Worm (Caenorhabditis elegans) whole organism, mixed stage, embryonic: ENCODE data around the gene hrg-6.
A peak's percentile ranks its signal among the peaks of the same experiment; 100 is the strongest.

ENCODE experiments used
- M03D4.4 ChIP-seq: sonication (generic microtip); optimal IDR thresholded peaks from 2 replicates; lab custom pipeline; 2017; ENCODE audit warnings: mild to moderate bottlenecking, missing genetic modification characterization, missing compliant biosample characterization
- bed-3 ChIP-seq: fragments of 200-800 bp; sonication (Bioruptor generic); optimal IDR thresholded peaks from 3 replicates; lab custom pipeline; 2018; ENCODE audit warnings: mild to moderate bottlenecking, missing genetic modification characterization, moderate library complexity, missing compliant biosample characterization
- blmp-1 ChIP-seq: fragments of 150-350 bp; optimal IDR thresholded peaks from 2 replicates; lab custom pipeline; 2014; ENCODE audit warnings: missing biosample characterization, missing genetic modification characterization
- ceh-39 ChIP-seq: fragments of 150-350 bp; optimal IDR thresholded peaks from 2 replicates; lab custom pipeline; 2014; ENCODE audit warnings: missing biosample characterization, missing genetic modification characterization
- ceh-43 ChIP-seq: fragments of 200-800 bp; sonication (Bioruptor generic); optimal IDR thresholded peaks from 2 replicates; lab custom pipeline; 2018; ENCODE audit warnings: mild to moderate bottlenecking, missing genetic modification characterization, moderate library complexity, missing compliant biosample characterization
- ceh-83 ChIP-seq: fragments of 200-800 bp; sonication (Bioruptor generic); optimal IDR thresholded peaks from 2 replicates; lab custom pipeline; 2018; ENCODE audit warnings: mild to moderate bottlenecking, missing genetic modification characterization, missing compliant biosample characterization
- ces-1 ChIP-seq: fragments of 150-350 bp; optimal IDR thresholded peaks from 2 replicates; lab custom pipeline; 2014; ENCODE audit warnings: missing biosample characterization, missing genetic modification reagents, missing genetic modification characterization
- cnd-1 ChIP-seq: fragments of 200-800 bp; sonication (Bioruptor generic); optimal IDR thresholded peaks from 2 replicates; lab custom pipeline; 2018; ENCODE audit warnings: mild to moderate bottlenecking, missing genetic modification characterization, missing compliant biosample characterization
- drap-1 ChIP-seq: fragments of 200-800 bp; sonication (Bioruptor generic); optimal IDR thresholded peaks from 3 replicates; lab custom pipeline; 2018; ENCODE audit warnings: mild to moderate bottlenecking, missing genetic modification characterization, missing compliant biosample characterization
- elt-1 ChIP-seq: sonication (generic microtip); optimal IDR thresholded peaks from 2 replicates; lab custom pipeline; 2017; ENCODE audit warnings: missing genetic modification characterization, mild to moderate bottlenecking, missing compliant biosample characterization, antibody characterized with exemption, moderate library complexity, borderline replicate concordance; ENCODE audit not compliant: insufficient read depth
- elt-3 ChIP-seq: fragments of 150-350 bp; optimal IDR thresholded peaks from 2 replicates; lab custom pipeline; 2014; ENCODE audit warnings: missing biosample characterization, missing genetic modification characterization
- flh-1 ChIP-seq: fragments of 200-800 bp; sonication (Bioruptor generic); optimal IDR thresholded peaks from 2 replicates; lab custom pipeline; 2018; ENCODE audit warnings: mild to moderate bottlenecking, missing genetic modification characterization, moderate library complexity, missing compliant biosample characterization
- ham-2 ChIP-seq: fragments of 200-800 bp; sonication (Bioruptor generic); optimal IDR thresholded peaks from 2 replicates; lab custom pipeline; 2018; ENCODE audit warnings: mild to moderate bottlenecking, missing genetic modification characterization, missing compliant biosample characterization
- hlh-1 ChIP-seq: fragments of 150-350 bp; optimal IDR thresholded peaks from 2 replicates; lab custom pipeline; 2014; ENCODE audit warnings: missing biosample characterization, missing genetic modification reagents, missing genetic modification characterization
- lin-13 ChIP-seq: fragments of 150-350 bp; optimal IDR thresholded peaks from 2 replicates; lab custom pipeline; 2014; ENCODE audit warnings: missing biosample characterization, missing genetic modification characterization
- lin-32 ChIP-seq: fragments of 200-800 bp; sonication (Bioruptor generic); optimal IDR thresholded peaks from 2 replicates; lab custom pipeline; 2018; ENCODE audit warnings: mild to moderate bottlenecking, missing genetic modification characterization, missing compliant biosample characterization
- lsy-2 ChIP-seq: fragments of 150-350 bp; optimal IDR thresholded peaks from 2 replicates; lab custom pipeline; 2014; ENCODE audit warnings: missing biosample characterization, missing genetic modification characterization
- mab-5 ChIP-seq: fragments of 150-350 bp; optimal IDR thresholded peaks from 2 replicates; lab custom pipeline; 2014; ENCODE audit warnings: missing biosample characterization, missing genetic modification characterization
- mep-1 ChIP-seq: fragments of 150-350 bp; optimal IDR thresholded peaks from 2 replicates; lab custom pipeline; 2017; ENCODE audit warnings: missing biosample characterization, missing genetic modification reagents, missing genetic modification characterization, inconsistent platforms
- mls-2 ChIP-seq: sonication (generic microtip); optimal IDR thresholded peaks from 2 replicates; lab custom pipeline; 2016; ENCODE audit warnings: mild to moderate bottlenecking, missing genetic modification characterization, moderate library complexity, missing compliant biosample characterization
- nhr-12 ChIP-seq: fragments of 150-350 bp; optimal IDR thresholded peaks from 2 replicates; lab custom pipeline; 2014; ENCODE audit warnings: missing biosample characterization, missing genetic modification characterization
- nhr-2 ChIP-seq: fragments of 150-350 bp; optimal IDR thresholded peaks from 2 replicates; lab custom pipeline; 2014; ENCODE audit warnings: missing biosample characterization, missing genetic modification characterization
- nhr-237 ChIP-seq: fragments of 150-350 bp; optimal IDR thresholded peaks from 2 replicates; lab custom pipeline; 2014; ENCODE audit warnings: missing biosample characterization, missing genetic modification characterization
- nhr-28 ChIP-seq: fragments of 150-350 bp; optimal IDR thresholded peaks from 2 replicates; lab custom pipeline; 2014; ENCODE audit warnings: missing biosample characterization, missing genetic modification characterization
- nhr-76 ChIP-seq: sonication (generic microtip); optimal IDR thresholded peaks from 2 replicates; lab custom pipeline; 2017; ENCODE audit warnings: missing biosample characterization, missing genetic modification characterization
- pha-4 ChIP-seq: fragments of 150-350 bp; optimal IDR thresholded peaks from 2 replicates; lab custom pipeline; 2018; ENCODE audit warnings: missing biosample characterization, missing genetic modification reagents, missing genetic modification characterization
- sem-2 ChIP-seq: fragments of 200-800 bp; sonication (Bioruptor generic); optimal IDR thresholded peaks from 2 replicates; lab custom pipeline; 2018; ENCODE audit warnings: mild to moderate bottlenecking, missing genetic modification characterization, missing compliant biosample characterization
- snpc-4 ChIP-seq: fragments of 150-350 bp; optimal IDR thresholded peaks from 2 replicates; lab custom pipeline; 2014; ENCODE audit warnings: missing biosample characterization, missing genetic modification characterization
- sptf-1 ChIP-seq: sonication (generic microtip); optimal IDR thresholded peaks from 2 replicates; lab custom pipeline; 2017; ENCODE audit warnings: mild to moderate bottlenecking, missing genetic modification characterization, moderate library complexity, missing compliant biosample characterization
- tbx-8 ChIP-seq: fragments of 200-800 bp; sonication (Bioruptor generic); optimal IDR thresholded peaks from 2 replicates; lab custom pipeline; 2018; ENCODE audit warnings: mild to moderate bottlenecking, missing genetic modification characterization, moderate library complexity, missing compliant biosample characterization
- unc-120 ChIP-seq: sonication (generic microtip); optimal IDR thresholded peaks from 2 replicates; lab custom pipeline; 2017; ENCODE audit warnings: missing genetic modification characterization, missing compliant biosample characterization; ENCODE audit not compliant: poor library complexity, severe bottlenecking
- unc-39 ChIP-seq: fragments of 150-350 bp; optimal IDR thresholded peaks from 2 replicates; lab custom pipeline; 2014; ENCODE audit warnings: missing biosample characterization, missing genetic modification characterization
- unc-62 ChIP-seq: fragments of 150-350 bp; optimal IDR thresholded peaks from 2 replicates; lab custom pipeline; 2014; ENCODE audit warnings: missing biosample characterization, missing genetic modification reagents, missing genetic modification characterization
- zip-8 ChIP-seq: fragments of 150-350 bp; optimal IDR thresholded peaks from 2 replicates; lab custom pipeline; 2014; ENCODE audit warnings: missing biosample characterization, missing genetic modification characterization
- ztf-11 ChIP-seq: fragments of 150-350 bp; optimal IDR thresholded peaks from 2 replicates; lab custom pipeline; 2014; ENCODE audit warnings: missing biosample characterization, missing genetic modification characterization

Gene hrg-6

ce11 chrIV:11025941-11026340 is 6.4 kb upstream of the hrg-6 start:
- TF ChIP-seq nhr-28, result peak; percentile 84
- peak; percentile 87 for TF ChIP-seq nhr-2
- no peak for TF ChIP-seq snpc-4 (tag; lab: Kevin White, UChicago)
- TF ChIP-seq flh-1 (GFP tag; lab: Kevin White, UChicago), result peak; percentile 95
- TF ChIP-seq cnd-1, result peak; percentile 99
- TF ChIP-seq ces-1 (GFP tag; lab: Kevin White, UChicago), result peak; percentile 58
- TF ChIP-seq ham-2 (GFP tag; lab: Kevin White, UChicago), result peak; percentile 95
- peak; percentile 93 for TF ChIP-seq ztf-11
- peak; percentile 76 for TF ChIP-seq nhr-76 (tag; lab: Kevin White, UChicago)
- peak; percentile 99 for TF ChIP-seq M03D4.4 (tag; lab: Kevin White, UChicago)
- peak; percentile 98 for TF ChIP-seq tbx-8 (GFP tag; lab: Kevin White, UChicago)
- peak; percentile 99 for TF ChIP-seq sptf-1 (tag; lab: Kevin White, UChicago)
- TF ChIP-seq elt-3 (tag; lab: Kevin White, UChicago), result peak; percentile 5
- peak; percentile 89 for TF ChIP-seq ceh-39 (tag; lab: Kevin White, UChicago)
- peak; percentile 100 for TF ChIP-seq mls-2
- peak; percentile 91 for TF ChIP-seq lin-13 (tag; lab: Kevin White, UChicago)
- TF ChIP-seq bed-3 (GFP tag; lab: Kevin White, UChicago), result peak; percentile 95
- peak; percentile 48 for TF ChIP-seq lsy-2 (tag; lab: Kevin White, UChicago)
- TF ChIP-seq sem-2 (GFP tag; lab: Kevin White, UChicago), result peak; percentile 98
- peak; percentile 76 for TF ChIP-seq mab-5
- TF ChIP-seq drap-1 (GFP tag; lab: Kevin White, UChicago), result peak; percentile 99
- no peak for TF ChIP-seq nhr-237
- peak; percentile 2 for TF ChIP-seq elt-1 (tag; lab: Kevin White, UChicago)
- peak; percentile 88 for TF ChIP-seq unc-62 (GFP tag; lab: Kevin White, UChicago)
- TF ChIP-seq ceh-43 (GFP tag; lab: Kevin White, UChicago), result peak; percentile 96
- TF ChIP-seq hlh-1 (tag; lab: Kevin White, UChicago), result peak; percentile 79
- no peak for TF ChIP-seq zip-8 (tag; lab: Kevin White, UChicago)
- no peak for TF ChIP-seq blmp-1 (tag; lab: Kevin White, UChicago)
- TF ChIP-seq mep-1 (tag; lab: Kevin White, UChicago), result peak; percentile 96
- peak; percentile 100 for TF ChIP-seq ceh-83 (GFP tag; lab: Kevin White, UChicago)
- peak; percentile 98 for TF ChIP-seq lin-32 (GFP tag; lab: Kevin White, UChicago)
- TF ChIP-seq unc-120, result peak; percentile 99
- peak; percentile 88 for TF ChIP-seq unc-39
- peak; percentile 93 for TF ChIP-seq pha-4 (tag; lab: Kevin White, UChicago)
- TF ChIP-seq nhr-12, result peak; percentile 97

ce11 chrIV:11026648-11027047 is 5.7 kb upstream of the hrg-6 start:
- peak; percentile 35 for TF ChIP-seq ceh-39 (tag; lab: Kevin White, UChicago)
- TF ChIP-seq ztf-11, result no peak
- TF ChIP-seq lin-13 (tag; lab: Kevin White, UChicago), result no peak
- TF ChIP-seq ces-1 (GFP tag; lab: Kevin White, UChicago), result peak; percentile 44
- peak; percentile 7 for TF ChIP-seq pha-4 (tag; lab: Kevin White, UChicago)

ce11 chrIV:11027560-11027959 is 4.8 kb upstream of the hrg-6 start:
- TF ChIP-seq bed-3 (GFP tag; lab: Kevin White, UChicago), result no peak
- peak; percentile 38 for TF ChIP-seq elt-3 (tag; lab: Kevin White, UChicago)
- peak; percentile 1 for TF ChIP-seq drap-1 (GFP tag; lab: Kevin White, UChicago)
- peak; percentile 71 for TF ChIP-seq lsy-2 (tag; lab: Kevin White, UChicago)
- TF ChIP-seq mep-1 (tag; lab: Kevin White, UChicago), result peak; percentile 80
- no peak for TF ChIP-seq mab-5
- peak; percentile 72 for TF ChIP-seq ces-1 (GFP tag; lab: Kevin White, UChicago)
- peak; percentile 90 for TF ChIP-seq lin-13 (tag; lab: Kevin White, UChicago)
- peak; percentile 23 for TF ChIP-seq M03D4.4 (tag; lab: Kevin White, UChicago)
- TF ChIP-seq ceh-39 (tag; lab: Kevin White, UChicago), result peak; percentile 69
- TF ChIP-seq unc-120, result peak; percentile 42
- peak; percentile 84 for TF ChIP-seq mls-2
- TF ChIP-seq hlh-1 (tag; lab: Kevin White, UChicago), result peak; percentile 6
- TF ChIP-seq lin-32 (GFP tag; lab: Kevin White, UChicago), result peak; percentile 5
- no peak for TF ChIP-seq flh-1 (GFP tag; lab: Kevin White, UChicago)
- TF ChIP-seq cnd-1, result peak; percentile 35
- TF ChIP-seq unc-62 (GFP tag; lab: Kevin White, UChicago), result peak; percentile 98
- TF ChIP-seq elt-1 (tag; lab: Kevin White, UChicago), result peak; percentile 72
- peak; percentile 97 for TF ChIP-seq pha-4 (tag; lab: Kevin White, UChicago)
- TF ChIP-seq nhr-2, result no peak
- TF ChIP-seq tbx-8 (GFP tag; lab: Kevin White, UChicago), result no peak
